Fruit fly (Drosophila melanogaster) whole organism, embryonic: ENCODE measurements around the gene anox.

Experiments used
- Awh ChIP-seq: fragments of 200-800 bp; sonication (Bioruptor generic); IDR thresholded peaks from 2 replicates; pipeline ENCODE4, ENCODE4 v1.3.6; 2022; ENCODE audit warnings: missing biosample characterization, missing genetic modification characterization
- B-H1 ChIP-seq: fragments of 200-800 bp; sonication (Bioruptor generic); IDR thresholded peaks from 3 replicates; pipeline ENCODE4 v1.3.6; 2022; ENCODE audit warnings: missing biosample characterization, missing genetic modification characterization
- CG10543 ChIP-seq: fragments of 200-800 bp; sonication (Bioruptor generic); optimal IDR thresholded peaks from 3 replicates; lab custom pipeline; 2017; ENCODE audit warnings: missing biosample characterization, mild to moderate bottlenecking, missing genetic modification characterization, moderate library complexity
- CG11247 ChIP-seq: fragments of 200-800 bp; sonication (Bioruptor generic); IDR thresholded peaks from 2 replicates; pipeline ENCODE4 v1.3.6; 2022; ENCODE audit warnings: missing biosample characterization, missing genetic modification characterization
- CG11695 ChIP-seq: fragments of 200-800 bp; sonication (Bioruptor generic); IDR thresholded peaks from 3 replicates; pipeline ENCODE4 v1.3.6; 2022; ENCODE audit warnings: missing biosample characterization, missing genetic modification characterization
- CG15514 ChIP-seq: fragments of 200-800 bp; sonication (Bioruptor generic); optimal IDR thresholded peaks from 3 replicates; lab custom pipeline; 2017; ENCODE audit warnings: missing biosample characterization, missing genetic modification characterization, mild to moderate bottlenecking, moderate library complexity, missing genetic modification reagents
- CG1602 ChIP-seq: fragments of 200-800 bp; sonication (Bioruptor generic); optimal IDR thresholded peaks from 3 replicates; lab custom pipeline; 2016; ENCODE audit warnings: missing biosample characterization, missing genetic modification characterization
- CG1647 ChIP-seq: fragments of 200-800 bp; sonication (Bioruptor generic); optimal IDR thresholded peaks from 3 replicates; lab custom pipeline; 2016; ENCODE audit warnings: missing biosample characterization, missing genetic modification characterization
- CG16815 ChIP-seq: fragments of 200-800 bp; sonication (Bioruptor generic); optimal IDR thresholded peaks from 3 replicates; lab custom pipeline; 2017; ENCODE audit warnings: missing biosample characterization, mild to moderate bottlenecking, missing genetic modification characterization
- CG17361 ChIP-seq: fragments of 200-800 bp; sonication (Bioruptor generic); IDR thresholded peaks from 3 replicates; pipeline ENCODE4 v1.3.6; 2022; ENCODE audit warnings: missing biosample characterization, missing genetic modification characterization
- CG17612 ChIP-seq: fragments of 200-800 bp; sonication (Bioruptor generic); IDR thresholded peaks from 2 replicates; pipeline ENCODE4 v1.3.6; 2022; ENCODE audit warnings: missing biosample characterization, missing genetic modification characterization
- CG33213 ChIP-seq: fragments of 200-800 bp; sonication (Bioruptor generic); optimal IDR thresholded peaks from 3 replicates; lab custom pipeline; 2016; ENCODE audit warnings: missing biosample characterization, missing genetic modification characterization
- CG33557 ChIP-seq: fragments of 200-800 bp; sonication (Bioruptor generic); optimal IDR thresholded peaks from 2 replicates; lab custom pipeline; 2019; ENCODE audit warnings: missing biosample characterization, mild to moderate bottlenecking, missing genetic modification characterization, moderate library complexity
- CG42726 ChIP-seq: fragments of 200-800 bp; sonication (Bioruptor generic); IDR thresholded peaks from 2 replicates; pipeline ENCODE4 v1.3.6; 2022; ENCODE audit warnings: missing biosample characterization, missing genetic modification characterization; ENCODE audit not compliant: partially characterized antibody
- CG43689 ChIP-seq: fragments of 200-800 bp; sonication (Bioruptor generic); IDR thresholded peaks from 2 replicates; pipeline ENCODE4 v1.3.6; 2022; ENCODE audit warnings: missing biosample characterization, missing genetic modification characterization
- CG6272 ChIP-seq: fragments of 200-800 bp; sonication (Bioruptor generic); IDR thresholded peaks from 2 replicates; pipeline ENCODE4 v1.3.6; 2022; ENCODE audit warnings: missing biosample characterization, missing genetic modification characterization
- CG7963 ChIP-seq: fragments of 200-800 bp; sonication (Bioruptor generic); IDR thresholded peaks from 3 replicates; pipeline ENCODE4 v1.3.6; 2022; ENCODE audit warnings: missing biosample characterization, missing genetic modification characterization; ENCODE audit not compliant: partially characterized antibody
- CG9215 ChIP-seq: fragments of 200-800 bp; sonication (Bioruptor generic); IDR thresholded peaks from 2 replicates; pipeline ENCODE4 v1.3.6; 2022; ENCODE audit warnings: missing biosample characterization, missing genetic modification characterization
- CTCF ChIP-seq: fragments of 200-800 bp; sonication (Bioruptor generic); optimal IDR thresholded peaks from 2 replicates; lab custom pipeline; 2017; ENCODE audit warnings: missing biosample characterization, mild to moderate bottlenecking, missing genetic modification characterization, moderate library complexity
- Dbx ChIP-seq: fragments of 200-800 bp; sonication (Bioruptor generic); IDR thresholded peaks from 3 replicates; pipeline ENCODE4 v1.3.6; 2022; ENCODE audit warnings: missing biosample characterization, missing genetic modification characterization
- ERR ChIP-seq: fragments of 200-800 bp; sonication (Bioruptor generic); optimal IDR thresholded peaks from 2 replicates; lab custom pipeline; 2016; ENCODE audit warnings: missing biosample characterization, missing genetic modification characterization
- Fer2 ChIP-seq: fragments of 200-800 bp; sonication (Bioruptor generic); optimal IDR thresholded peaks from 2 replicates; lab custom pipeline; 2018; ENCODE audit warnings: missing biosample characterization, mild to moderate bottlenecking, missing genetic modification characterization, moderate library complexity
- GATAe ChIP-seq: fragments of 200-800 bp; sonication (Bioruptor generic); conservative IDR thresholded peaks from 2 replicates; pipeline ENCODE4 v1.3.6; 2022; ENCODE audit warnings: missing biosample characterization, missing genetic modification characterization
- Poxn ChIP-seq: fragments of 200-800 bp; sonication (Bioruptor generic); IDR thresholded peaks from 2 replicates; pipeline ENCODE4 v1.3.6; 2022; ENCODE audit warnings: missing biosample characterization, missing genetic modification characterization
- Sox100B ChIP-seq: fragments of 200-800 bp; sonication (Bioruptor generic); optimal IDR thresholded peaks from 3 replicates; lab custom pipeline; 2018; ENCODE audit warnings: missing biosample characterization, mild to moderate bottlenecking, missing genetic modification characterization
- Taf1 ChIP-seq: fragments of 200-800 bp; sonication (Bioruptor generic); IDR thresholded peaks from 2 replicates; pipeline ENCODE4 v1.3.6; 2022; ENCODE audit warnings: missing biosample characterization, missing genetic modification characterization
- Xrp1 ChIP-seq: fragments of 200-800 bp; sonication (Bioruptor generic); IDR thresholded peaks from 2 replicates; pipeline ENCODE4 v1.3.6; 2022; ENCODE audit warnings: missing biosample characterization, missing genetic modification characterization
- ash1 ChIP-seq: fragments of 200-800 bp; sonication (Bioruptor generic); optimal IDR thresholded peaks from 2 replicates; lab custom pipeline; 2018; ENCODE audit warnings: missing biosample characterization, mild to moderate bottlenecking, missing genetic modification characterization
- cas ChIP-seq: fragments of 200-800 bp; sonication (Bioruptor generic); IDR thresholded peaks from 2 replicates; pipeline ENCODE4 v1.3.6; 2022; ENCODE audit warnings: missing biosample characterization, missing genetic modification characterization
- chn ChIP-seq: fragments of 200-800 bp; sonication (Bioruptor generic); optimal IDR thresholded peaks from 2 replicates; lab custom pipeline; 2016; ENCODE audit warnings: missing biosample characterization, missing genetic modification characterization
- crp ChIP-seq, 2 experiments: fragments of 200-800 bp; sonication (Bioruptor generic); optimal IDR thresholded peaks; 2 replicates in 1 of 2; 3 replicates in 1 of 2; lab custom pipeline; 2017; ENCODE audit warnings: missing biosample characterization in 2 of 2, missing genetic modification characterization in 2 of 2, mild to moderate bottlenecking in 1 of 2, moderate library complexity in 1 of 2
- da ChIP-seq: fragments of 200-800 bp; sonication (Bioruptor generic); optimal IDR thresholded peaks from 2 replicates; lab custom pipeline; 2016; ENCODE audit warnings: missing biosample characterization, missing genetic modification characterization
- dimm ChIP-seq: fragments of 200-800 bp; sonication (Bioruptor generic); IDR thresholded peaks from 2 replicates; pipeline ENCODE4 v1.3.6; 2022; ENCODE audit warnings: missing biosample characterization, missing genetic modification characterization
- dysf ChIP-seq: fragments of 200-800 bp; sonication (Bioruptor generic); IDR thresholded peaks from 3 replicates; pipeline ENCODE4 v1.3.6; 2022; ENCODE audit warnings: missing biosample characterization, missing genetic modification characterization
- ems ChIP-seq: fragments of 200-800 bp; sonication (Bioruptor generic); optimal IDR thresholded peaks from 3 replicates; lab custom pipeline; 2016; ENCODE audit warnings: missing biosample characterization, missing genetic modification characterization
- en ChIP-seq: fragments of 200-800 bp; sonication (Bioruptor generic); optimal IDR thresholded peaks from 2 replicates; lab custom pipeline; 2016; ENCODE audit warnings: missing biosample characterization, missing genetic modification characterization
- gce ChIP-seq: fragments of 200-800 bp; sonication (Bioruptor generic); IDR thresholded peaks from 3 replicates; pipeline ENCODE4 v1.3.6; 2022; ENCODE audit warnings: missing biosample characterization, missing genetic modification characterization
- gt ChIP-seq: fragments of 200-800 bp; sonication (Bioruptor generic); IDR thresholded peaks from 2 replicates; pipeline ENCODE4 v1.3.6; 2022; ENCODE audit warnings: missing biosample characterization, missing genetic modification characterization
- ken ChIP-seq: fragments of 200-800 bp; sonication (Bioruptor generic); IDR thresholded peaks from 3 replicates; pipeline ENCODE4 v1.3.6; 2022; ENCODE audit warnings: missing biosample characterization, missing genetic modification characterization
- lilli ChIP-seq: fragments of 200-800 bp; sonication (Bioruptor generic); optimal IDR thresholded peaks from 3 replicates; lab custom pipeline; 2016; ENCODE audit warnings: missing biosample characterization, missing genetic modification characterization
- luna ChIP-seq: fragments of 200-800 bp; sonication (Bioruptor generic); optimal IDR thresholded peaks from 2 replicates; lab custom pipeline; 2016; ENCODE audit warnings: missing biosample characterization, missing genetic modification characterization
- nau ChIP-seq: fragments of 200-800 bp; sonication (Bioruptor generic); optimal IDR thresholded peaks from 3 replicates; lab custom pipeline; 2017; ENCODE audit warnings: missing biosample characterization, mild to moderate bottlenecking, missing genetic modification characterization, missing genetic modification reagents
- oc ChIP-seq: fragments of 200-800 bp; sonication (Bioruptor generic); optimal IDR thresholded peaks from 2 replicates; lab custom pipeline; 2018; ENCODE audit warnings: missing biosample characterization, mild to moderate bottlenecking, missing genetic modification characterization, moderate library complexity
- prd ChIP-seq, 3 experiments: fragments of >200 bp in 2 of 3; fragments of 200-800 bp in 1 of 3; sonication (Bioruptor generic) in 1 of 3; optimal IDR thresholded peaks in 2 of 3; IDR thresholded peaks in 1 of 3; 2 replicates in 2 of 3; 3 replicates in 1 of 3; pipeline versions ENCODE4 v1.3.6 to Lab custom; 2017 to 2022; ENCODE audit warnings: missing biosample characterization in 1 of 3, missing genetic modification characterization in 1 of 3
- sima ChIP-seq: fragments of 200-800 bp; sonication (Bioruptor generic); optimal IDR thresholded peaks from 2 replicates; lab custom pipeline; 2016; ENCODE audit warnings: missing biosample characterization, missing genetic modification characterization
- sna ChIP-seq: fragments of 200-800 bp; sonication (Bioruptor generic); IDR thresholded peaks from 2 replicates; pipeline ENCODE4 v1.3.6; 2022; ENCODE audit warnings: missing biosample characterization, missing genetic modification characterization; ENCODE audit not compliant: partially characterized antibody
- tin ChIP-seq: fragments of 200-800 bp; sonication (Bioruptor generic); optimal IDR thresholded peaks from 3 replicates; lab custom pipeline; 2016; ENCODE audit warnings: missing biosample characterization, missing genetic modification characterization
- tio ChIP-seq: fragments of 200-800 bp; sonication (Bioruptor generic); optimal IDR thresholded peaks from 2 replicates; lab custom pipeline; 2017; ENCODE audit warnings: missing biosample characterization, missing genetic modification characterization, inconsistent platforms
- tll ChIP-seq, 2 experiments: fragments of 200-800 bp in 1 of 2; fragments of >200 bp in 1 of 2; sonication (Bioruptor generic) in 1 of 2; optimal IDR thresholded peaks; 2 replicates each; lab custom pipeline; 2017 to 2019; ENCODE audit warnings: missing biosample characterization in 2 of 2, missing genetic modification characterization in 2 of 2, mild to moderate bottlenecking in 1 of 2, moderate library complexity in 1 of 2
- tup ChIP-seq: fragments of 200-800 bp; sonication (Bioruptor generic); optimal IDR thresholded peaks from 2 replicates; lab custom pipeline; 2016; ENCODE audit warnings: missing biosample characterization, mild to moderate bottlenecking, missing genetic modification characterization, moderate library complexity

anox gene

DNA sequence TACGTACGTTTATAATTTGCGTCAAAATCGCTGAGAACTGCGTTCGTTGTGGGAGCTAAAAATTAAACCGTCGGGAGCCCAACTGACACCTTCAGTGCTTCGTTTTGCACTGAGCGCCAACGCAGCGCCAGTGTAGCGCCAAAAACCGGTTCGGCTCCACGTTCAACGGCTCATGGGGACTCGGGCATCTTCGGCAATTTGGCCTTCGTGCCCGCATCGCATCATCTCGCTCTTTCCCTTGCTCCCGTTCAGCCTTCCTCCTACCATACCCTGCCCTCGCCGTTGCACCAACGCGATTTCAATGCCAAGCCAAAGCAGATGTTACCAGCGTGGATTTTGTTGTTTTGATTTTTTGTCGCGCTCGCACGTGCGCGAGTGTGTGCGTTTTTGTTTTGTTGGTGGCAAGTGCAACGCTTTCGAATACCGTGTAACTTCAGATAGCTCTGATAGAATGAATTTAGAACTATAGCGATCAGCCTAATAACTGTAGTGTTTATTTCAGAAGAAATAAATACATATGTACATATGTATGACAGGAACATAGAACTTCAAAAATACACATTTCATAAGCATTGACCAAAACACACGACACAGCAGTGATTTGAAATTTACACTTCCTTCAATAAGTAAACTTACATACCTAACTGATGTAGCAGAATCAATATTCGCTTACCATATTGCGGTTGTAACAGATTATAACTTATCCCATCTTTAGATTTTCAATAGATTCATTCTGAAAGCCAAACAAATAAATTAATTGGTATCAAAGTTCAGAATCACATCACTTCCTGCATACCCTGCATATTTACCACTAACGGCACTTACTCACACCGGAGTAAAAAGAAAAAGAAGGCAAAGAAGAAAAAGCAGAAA lies 37.8 kb downstream of the anox start, which contains the start of gene Mnr (continued):
- no peak for TF ChIP-seq CG1602 (GFP tag; lab: Kevin White, UChicago)
- TF ChIP-seq Fer2 = no peak
- TF ChIP-seq Poxn = no peak
- peak; percentile 19 for TF ChIP-seq tio (GFP tag; lab: Kevin White, UChicago)
- no peak for TF ChIP-seq prd (optimal IDR thresholded peaks at IDR 0.05; lab: Kevin White, UChicago)
- TF ChIP-seq prd (GFP tag; IDR thresholded peaks at IDR 0.05; lab: Robert Waterston, UW) = no peak
- no peak for TF ChIP-seq CG6272
- no peak for TF ChIP-seq Awh (GFP tag; lab: Robert Waterston, UW)
- TF ChIP-seq dimm (GFP tag; lab: Robert Waterston, UW) = no peak
- 0 out of 3 replicates have a peak, but pooled peaks have one; percentile 23 for TF ChIP-seq Dbx (GFP tag; lab: Robert Waterston, UW)
- TF ChIP-seq CG1647 (GFP tag; lab: Kevin White, UChicago) = no peak
- no peak for TF ChIP-seq chn (GFP tag; lab: Kevin White, UChicago)
- TF ChIP-seq Sox100B (GFP tag; lab: Kevin White, UChicago) = no peak
- peak; percentile 6 for TF ChIP-seq oc (tag; lab: Kevin White, UChicago)
- no peak for TF ChIP-seq CG11695 (GFP tag; lab: Robert Waterston, UW)
- TF ChIP-seq gt = no peak
- peak; percentile 59; the same call in 2 of the 3 replicates for TF ChIP-seq CG17361
- no peak; the same call in 1 of the 2 replicates for TF ChIP-seq CG9215 (GFP tag; lab: Robert Waterston, UW)
- TF ChIP-seq dysf (GFP tag; lab: Robert Waterston, UW) = 0 out of 3 replicates have a peak, but pooled peaks have one; percentile 2
- TF ChIP-seq ken = no peak
- TF ChIP-seq gce (GFP tag; lab: Robert Waterston, UW) = no peak
- TF ChIP-seq CG7963 (GFP tag; lab: Robert Waterston, UW) = no peak
- no peak for TF ChIP-seq cas
- no peak for TF ChIP-seq CG33557 (GFP tag; lab: Kevin White, UChicago)
- no peak for TF ChIP-seq tin
- TF ChIP-seq nau (GFP tag; lab: Kevin White, UChicago) = no peak
- TF ChIP-seq CG17612 (GFP tag; lab: Robert Waterston, UW) = no peak
- no peak for TF ChIP-seq crp (GFP tag; optimal IDR thresholded peaks at IDR 0.05; lab: Kevin White, UChicago)
- no peak for TF ChIP-seq tup (GFP tag; lab: Kevin White, UChicago)
- no peak for TF ChIP-seq CG43689
- TF ChIP-seq luna (GFP tag; lab: Kevin White, UChicago) = no peak
- TF ChIP-seq ERR (GFP tag; lab: Kevin White, UChicago) = no peak
- no peak for TF ChIP-seq CG33213 (GFP tag; lab: Kevin White, UChicago)
- TF ChIP-seq CG10543 = peak; percentile 86
- no peak for TF ChIP-seq Taf1 (GFP tag; lab: Robert Waterston, UW)
- TF ChIP-seq CTCF (GFP tag; lab: Kevin White, UChicago) = peak; percentile 40
- no peak for TF ChIP-seq sima (GFP tag; lab: Kevin White, UChicago)
- TF ChIP-seq ems (GFP tag; lab: Kevin White, UChicago) = no peak
- TF ChIP-seq CG16815 (GFP tag; lab: Kevin White, UChicago) = no peak
- TF ChIP-seq CG15514 (GFP tag; lab: Kevin White, UChicago) = peak; percentile 24
- no peak for TF ChIP-seq en (GFP tag; lab: Kevin White, UChicago)
- no peak for TF ChIP-seq GATAe (GFP tag; lab: Robert Waterston, UW)
- no peak for TF ChIP-seq ash1 (GFP tag; lab: Kevin White, UChicago)
- TF ChIP-seq Xrp1 (GFP tag; lab: Robert Waterston, UW) = no peak
- peak; percentile 62 for TF ChIP-seq da
- no peak for TF ChIP-seq B-H1
- no peak for TF ChIP-seq CG11247
- no peak for TF ChIP-seq sna (GFP tag; lab: Robert Waterston, UW)
- no peak for TF ChIP-seq lilli
- no peak for TF ChIP-seq CG42726 (GFP tag; lab: Robert Waterston, UW)
- no peak for TF ChIP-seq tll (GFP tag; optimal IDR thresholded peaks at IDR 0.05; lab: Kevin White, UChicago)
